Fruit fly (Drosophila melanogaster): Measurements from ENCODE around the gene cmet.

Gene cmet

dm6 chr2L:11235534-11235933 is 33.3 kb downstream of the cmet start:
- TF ChIP-seq Crg-1 (GFP tag; optimal IDR thresholded peaks at IDR 0.05) (no peak), bab1 (GFP tag; optimal IDR thresholded peaks at IDR 0.05) (no peak), ovo (GFP tag; optimal IDR thresholded peaks at IDR 0.05) (no peak), CG14711 (tag; optimal IDR thresholded peaks at IDR 0.05) (no peak), CG1620 (GFP tag; optimal IDR thresholded peaks at IDR 0.05) (no peak), cic (GFP tag; optimal IDR thresholded peaks at IDR 0.05) (no peak), Hr96 (GFP tag; optimal IDR thresholded peaks at IDR 0.05) (no peak), pad (GFP tag; optimal IDR thresholded peaks at IDR 0.05) (no peak), CG7101 (tag; optimal IDR thresholded peaks at IDR 0.05) (no peak), kay (GFP tag; ENCODE audit: borderline replicate concordance) (no peak), cnc (optimal IDR thresholded peaks at IDR 0.05) (no peak), toe (GFP tag; optimal IDR thresholded peaks at IDR 0.05) (no peak), CG33017 (tag; optimal IDR thresholded peaks at IDR 0.05) (no peak), Clk (GFP tag; optimal IDR thresholded peaks at IDR 0.05) (no peak), tj (GFP tag; optimal IDR thresholded peaks at IDR 0.05) (no peak), CG7045 (GFP tag; optimal IDR thresholded peaks at IDR 0.05) (no peak), Mnt (GFP tag; optimal IDR thresholded peaks at IDR 0.05) (no peak), CG5204 (GFP tag; optimal IDR thresholded peaks at IDR 0.05) (no peak)

- TF ChIP-seq ovo (GFP tag; optimal IDR thresholded peaks at IDR 0.05) = no peak
- no peak for TF ChIP-seq CG7045 (GFP tag; optimal IDR thresholded peaks at IDR 0.05)
- no peak for TF ChIP-seq Crg-1 (GFP tag; optimal IDR thresholded peaks at IDR 0.05)
These were observed 39.8 kb downstream of the cmet start for dm6 chr2L:11228909-11229574.

- TF ChIP-seq toe (GFP tag; optimal IDR thresholded peaks at IDR 0.05) (no peak), CG7045 (GFP tag; optimal IDR thresholded peaks at IDR 0.05) (no peak), CG7101 (tag; optimal IDR thresholded peaks at IDR 0.05) (no peak), CG33017 (tag; optimal IDR thresholded peaks at IDR 0.05) (no peak), CG12768 (GFP tag; optimal IDR thresholded peaks at IDR 0.05) (no peak), Clk (GFP tag; optimal IDR thresholded peaks at IDR 0.05) (no peak)
These were observed 40.8 kb downstream of the cmet start for dm6 chr2L:11228039-11228438.

dm6 chr2L:11227258-11227657 is 41.5 kb downstream of the cmet start:
- TF ChIP-seq cnc (optimal IDR thresholded peaks at IDR 0.05) (no peak), Hr96 (GFP tag; optimal IDR thresholded peaks at IDR 0.05) (no peak), tj (GFP tag; optimal IDR thresholded peaks at IDR 0.05) (no peak), CG7101 (tag; optimal IDR thresholded peaks at IDR 0.05) (no peak), pad (GFP tag; optimal IDR thresholded peaks at IDR 0.05) (no peak), Mnt (GFP tag; optimal IDR thresholded peaks at IDR 0.05) (no peak), Crg-1 (GFP tag; optimal IDR thresholded peaks at IDR 0.05) (no peak), CG1620 (GFP tag; optimal IDR thresholded peaks at IDR 0.05) (no peak), Clk (GFP tag; optimal IDR thresholded peaks at IDR 0.05) (no peak), CG5204 (GFP tag; optimal IDR thresholded peaks at IDR 0.05) (no peak), CG7045 (GFP tag; optimal IDR thresholded peaks at IDR 0.05) (no peak), CG12768 (GFP tag; optimal IDR thresholded peaks at IDR 0.05) (no peak), CG33017 (tag; optimal IDR thresholded peaks at IDR 0.05) (no peak), CG11617 (GFP tag; optimal IDR thresholded peaks at IDR 0.05) (no peak)

dm6 chr2L:11226035-11226434 is 42.8 kb downstream of the cmet start:
- no peak for TF ChIP-seq toe (GFP tag; optimal IDR thresholded peaks at IDR 0.05)
- TF ChIP-seq Crg-1 (GFP tag; optimal IDR thresholded peaks at IDR 0.05) = no peak
- TF ChIP-seq CG33017 (tag; optimal IDR thresholded peaks at IDR 0.05) = no peak
- no peak for TF ChIP-seq CG1620 (GFP tag; optimal IDR thresholded peaks at IDR 0.05)
- TF ChIP-seq CG11617 (GFP tag; optimal IDR thresholded peaks at IDR 0.05) = no peak
- no peak for TF ChIP-seq CG7045 (GFP tag; optimal IDR thresholded peaks at IDR 0.05)
- no peak for TF ChIP-seq CG5204 (GFP tag; optimal IDR thresholded peaks at IDR 0.05)
- no peak for TF ChIP-seq pad (GFP tag; optimal IDR thresholded peaks at IDR 0.05)
- no peak for TF ChIP-seq Clk (GFP tag; optimal IDR thresholded peaks at IDR 0.05)
- TF ChIP-seq Mnt (GFP tag; optimal IDR thresholded peaks at IDR 0.05) = no peak
- no peak for TF ChIP-seq cnc (optimal IDR thresholded peaks at IDR 0.05)
- TF ChIP-seq bab1 (GFP tag; optimal IDR thresholded peaks at IDR 0.05) = no peak
- TF ChIP-seq CG14711 (tag; optimal IDR thresholded peaks at IDR 0.05) = no peak
- no peak for TF ChIP-seq CG12768 (GFP tag; optimal IDR thresholded peaks at IDR 0.05)
- no peak for TF ChIP-seq kay (GFP tag; ENCODE audit: borderline replicate concordance)
- TF ChIP-seq ovo (GFP tag; optimal IDR thresholded peaks at IDR 0.05) = no peak
- TF ChIP-seq CG7101 (tag; optimal IDR thresholded peaks at IDR 0.05) = no peak
- TF ChIP-seq cic (GFP tag; optimal IDR thresholded peaks at IDR 0.05) = no peak
- no peak for TF ChIP-seq Hr96 (GFP tag; optimal IDR thresholded peaks at IDR 0.05)

dm6 chr2L:11224443-11224842 is 44.4 kb downstream of the cmet start:
- TF ChIP-seq kay (GFP tag; ENCODE audit: borderline replicate concordance) (no peak), ovo (GFP tag; optimal IDR thresholded peaks at IDR 0.05) (no peak), CG7101 (tag; optimal IDR thresholded peaks at IDR 0.05) (no peak), Crg-1 (GFP tag; optimal IDR thresholded peaks at IDR 0.05) (no peak), CG12768 (GFP tag; optimal IDR thresholded peaks at IDR 0.05) (no peak), tj (GFP tag; optimal IDR thresholded peaks at IDR 0.05) (no peak), CG11617 (GFP tag; optimal IDR thresholded peaks at IDR 0.05) (no peak), Clk (GFP tag; optimal IDR thresholded peaks at IDR 0.05) (no peak), cic (GFP tag; optimal IDR thresholded peaks at IDR 0.05) (no peak), cnc (optimal IDR thresholded peaks at IDR 0.05) (no peak), Hr96 (GFP tag; optimal IDR thresholded peaks at IDR 0.05) (no peak), bab1 (GFP tag; optimal IDR thresholded peaks at IDR 0.05) (no peak), CG5204 (GFP tag; optimal IDR thresholded peaks at IDR 0.05) (no peak), Mnt (GFP tag; optimal IDR thresholded peaks at IDR 0.05) (no peak)
